Worm (Caenorhabditis elegans) whole organism, L4/young adult: ENCODE measurements around the gene F35C5.3.

Source experiments
- W03F9.2 ChIP-seq: fragments of 150-350 bp; optimal IDR thresholded peaks from 2 replicates; lab custom pipeline; 2014; ENCODE audit warnings: missing biosample characterization, missing genetic modification characterization
- dao-5 ChIP-seq: sonication (generic microtip); optimal IDR thresholded peaks from 2 replicates; lab custom pipeline; 2016; ENCODE audit warnings: missing genotype, missing genetic modification characterization, moderate library complexity, missing compliant biosample characterization
- him-1 ChIP-seq: sonication (generic microtip); optimal IDR thresholded peaks from 2 replicates; lab custom pipeline; 2016; ENCODE audit warnings: missing genotype, missing genetic modification reagents, missing genetic modification characterization, missing compliant biosample characterization

DNA sequence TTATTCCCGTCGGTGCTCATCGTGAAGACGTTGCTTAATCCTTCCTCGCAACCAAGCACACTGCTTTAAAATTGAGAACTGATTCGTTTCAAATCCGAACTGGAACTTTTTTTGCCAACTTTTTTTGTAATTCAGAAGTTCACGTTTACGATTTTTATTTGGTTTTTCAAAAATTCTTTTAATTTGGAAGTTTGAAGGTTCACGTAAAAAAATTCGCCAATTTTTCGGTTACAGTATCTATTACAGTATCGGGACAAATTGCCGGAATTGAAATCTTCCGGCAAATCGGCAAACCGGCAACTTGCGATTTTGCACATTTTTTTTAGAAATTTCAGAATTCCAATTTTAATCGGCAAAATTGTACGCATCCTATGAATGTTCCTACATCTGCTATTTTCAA, 39.7 kb downstream of the F35C5.3 start, which contains the start of gene F58G1.3:
- TF ChIP-seq W03F9.2 (tag; lab: Kevin White, UChicago): no peak
- TF ChIP-seq dao-5: no peak
- no peak for TF ChIP-seq him-1 (tag; lab: Kevin White, UChicago)
